Fruit fly (Drosophila melanogaster) whole organism, prepupa: Measurements from ENCODE around the gene ninaE.

Experiments
- Blimp-1 ChIP-seq: fragments of 200-800 bp; sonication (Bioruptor generic); optimal IDR thresholded peaks from 3 replicates; lab custom pipeline; 2017; ENCODE audit warnings: missing biosample characterization, missing genetic modification characterization, mild to moderate bottlenecking, moderate library complexity, missing genetic modification reagents
- CG10631 ChIP-seq: fragments of 200-800 bp; sonication (Bioruptor generic); optimal IDR thresholded peaks from 2 replicates; lab custom pipeline; 2016; ENCODE audit warnings: missing biosample characterization, missing genetic modification characterization
- CG10669 ChIP-seq: fragments of 200-800 bp; sonication (Bioruptor generic); optimal IDR thresholded peaks from 3 replicates; lab custom pipeline; 2018; ENCODE audit warnings: missing biosample characterization, mild to moderate bottlenecking, missing genetic modification characterization, moderate library complexity
- CG11762 ChIP-seq: fragments of 200-800 bp; sonication (Bioruptor generic); optimal IDR thresholded peaks from 3 replicates; lab custom pipeline; 2016; ENCODE audit warnings: missing biosample characterization, missing genetic modification characterization; ENCODE audit not compliant: insufficient read depth
- CG11902 ChIP-seq: fragments of 200-800 bp; sonication (Bioruptor generic); optimal IDR thresholded peaks from 3 replicates; lab custom pipeline; 2016; ENCODE audit warnings: missing biosample characterization, missing genetic modification characterization
- CG15336 ChIP-seq: fragments of 200-800 bp; sonication (Bioruptor generic); IDR thresholded peaks from 2 replicates; pipeline ENCODE4 v1.3.6; 2022; ENCODE audit warnings: missing biosample characterization, missing genetic modification characterization
- CG1621 ChIP-seq: fragments of 200-800 bp; sonication (Bioruptor generic); optimal IDR thresholded peaks from 3 replicates; lab custom pipeline; 2018; ENCODE audit warnings: missing biosample characterization, mild to moderate bottlenecking, missing genetic modification characterization
- CG31627 ChIP-seq: fragments of 200-800 bp; sonication (Bioruptor generic); optimal IDR thresholded peaks from 3 replicates; lab custom pipeline; 2016; ENCODE audit warnings: missing biosample characterization, missing genetic modification characterization
- CG32006 ChIP-seq: fragments of 200-800 bp; sonication (Bioruptor generic); optimal IDR thresholded peaks from 3 replicates; lab custom pipeline; 2017; ENCODE audit warnings: missing biosample characterization, mild to moderate bottlenecking, missing genetic modification characterization
- CG34406 ChIP-seq: fragments of 200-800 bp; sonication (Bioruptor generic); optimal IDR thresholded peaks from 3 replicates; lab custom pipeline; 2016; ENCODE audit warnings: missing biosample characterization, missing genetic modification characterization
- CG3919 ChIP-seq: fragments of 200-800 bp; sonication (Bioruptor generic); optimal IDR thresholded peaks from 3 replicates; lab custom pipeline; 2016; ENCODE audit warnings: missing biosample characterization, missing genetic modification characterization
- CG6163 ChIP-seq: fragments of 200-800 bp; sonication (Bioruptor generic); IDR thresholded peaks from 3 replicates; pipeline ENCODE4 v1.3.6; 2022; ENCODE audit warnings: missing biosample characterization, missing genetic modification characterization
- CG6808 ChIP-seq: fragments of 200-800 bp; sonication (Bioruptor generic); optimal IDR thresholded peaks from 3 replicates; lab custom pipeline; 2017; ENCODE audit warnings: missing biosample characterization, missing genetic modification characterization, mild to moderate bottlenecking, moderate library complexity, missing genetic modification reagents
- CG6854 ChIP-seq: fragments of 200-800 bp; sonication (Bioruptor generic); optimal IDR thresholded peaks from 2 replicates; lab custom pipeline; 2017; ENCODE audit warnings: missing biosample characterization, mild to moderate bottlenecking, missing genetic modification characterization
- CG7368 ChIP-seq: fragments of 200-800 bp; sonication (Bioruptor generic); optimal IDR thresholded peaks from 3 replicates; lab custom pipeline; 2016; ENCODE audit warnings: missing biosample characterization, missing genetic modification characterization
- CG8119 ChIP-seq: fragments of 200-800 bp; sonication (Bioruptor generic); IDR thresholded peaks from 3 replicates; pipeline ENCODE4 v1.3.6; 2022; ENCODE audit warnings: missing biosample characterization, missing genetic modification characterization
- CG8319 ChIP-seq: fragments of 200-800 bp; sonication (Bioruptor generic); optimal IDR thresholded peaks from 3 replicates; lab custom pipeline; 2016; ENCODE audit warnings: missing biosample characterization, missing genetic modification characterization
- CG8632 ChIP-seq: fragments of 200-800 bp; sonication (Bioruptor generic); optimal IDR thresholded peaks from 3 replicates; lab custom pipeline; 2016; ENCODE audit warnings: missing biosample characterization, missing genetic modification characterization
- Eip75B ChIP-seq: fragments of 200-800 bp; sonication (Bioruptor generic); optimal IDR thresholded peaks from 3 replicates; lab custom pipeline; 2016; ENCODE audit warnings: missing biosample characterization, missing genetic modification characterization
- Eip78C ChIP-seq: fragments of 200-800 bp; sonication (Bioruptor generic); peaks from one replicate; lab custom pipeline; 2016; ENCODE audit warnings: missing biosample characterization, missing genetic modification characterization
- Eip93F ChIP-seq: fragments of 200-800 bp; sonication (Bioruptor generic); optimal IDR thresholded peaks from 2 replicates; lab custom pipeline; 2016; ENCODE audit warnings: missing biosample characterization, mild to moderate bottlenecking, missing genetic modification characterization
- Ets21C ChIP-seq: fragments of 200-800 bp; sonication (Bioruptor generic); optimal IDR thresholded peaks from 3 replicates; lab custom pipeline; 2016; ENCODE audit warnings: missing biosample characterization, missing genetic modification characterization
- Ets96B ChIP-seq: fragments of 200-800 bp; optimal IDR thresholded peaks from 2 replicates; lab custom pipeline; 2019; ENCODE audit warnings: missing biosample characterization, mild to moderate bottlenecking, missing genetic modification characterization, moderate library complexity
- Gug ChIP-seq: fragments of 200-800 bp; sonication (Bioruptor generic); IDR thresholded peaks from 2 replicates; pipeline ENCODE4 v1.3.6; 2022; ENCODE audit warnings: missing biosample characterization, missing genetic modification characterization
- Hr39 ChIP-seq: fragments of 200-800 bp; sonication (Bioruptor generic); optimal IDR thresholded peaks from 2 replicates; lab custom pipeline; 2016; ENCODE audit warnings: missing biosample characterization, missing genetic modification characterization
- Hr4 ChIP-seq: fragments of 200-800 bp; sonication (Bioruptor generic); optimal IDR thresholded peaks from 3 replicates; lab custom pipeline; 2016; ENCODE audit warnings: missing biosample characterization, missing genetic modification characterization
- Met ChIP-seq: fragments of 200-800 bp; sonication (Bioruptor generic); optimal IDR thresholded peaks from 3 replicates; lab custom pipeline; 2016; ENCODE audit warnings: missing biosample characterization, missing genetic modification characterization
- OdsH ChIP-seq: fragments of 200-800 bp; sonication (Bioruptor generic); optimal IDR thresholded peaks from 3 replicates; lab custom pipeline; 2016; ENCODE audit warnings: missing biosample characterization, missing genetic modification characterization
- Sox14 ChIP-seq: fragments of 200-800 bp; sonication (Bioruptor generic); optimal IDR thresholded peaks from 3 replicates; lab custom pipeline; 2016; ENCODE audit warnings: missing biosample characterization, missing genetic modification characterization
- Sox15 ChIP-seq: fragments of 200-800 bp; sonication (Bioruptor generic); optimal IDR thresholded peaks from 3 replicates; lab custom pipeline; 2016; ENCODE audit warnings: missing biosample characterization, missing genetic modification characterization
- achi ChIP-seq: fragments of 200-800 bp; sonication (Bioruptor generic); optimal IDR thresholded peaks from 3 replicates; lab custom pipeline; 2016; ENCODE audit warnings: missing biosample characterization, missing genetic modification characterization
- acj6 ChIP-seq: fragments of 200-800 bp; sonication (Bioruptor generic); optimal IDR thresholded peaks from 3 replicates; lab custom pipeline; 2016; ENCODE audit warnings: missing biosample characterization, missing genetic modification characterization
- cyc ChIP-seq: fragments of 200-800 bp; sonication (Bioruptor generic); optimal IDR thresholded peaks from 3 replicates; lab custom pipeline; 2016; ENCODE audit warnings: missing biosample characterization, missing genetic modification characterization
- dac ChIP-seq: fragments of 200-800 bp; sonication (Bioruptor generic); optimal IDR thresholded peaks from 2 replicates; lab custom pipeline; 2017; ENCODE audit warnings: missing biosample characterization, mild to moderate bottlenecking, missing genetic modification characterization
- dsx ChIP-seq: fragments of 200-800 bp; optimal IDR thresholded peaks from 3 replicates; lab custom pipeline; 2019; ENCODE audit warnings: missing biosample characterization, mild to moderate bottlenecking, missing genetic modification characterization, moderate library complexity; ENCODE audit not compliant: poor library complexity, severe bottlenecking
- eg ChIP-seq: fragments of 200-800 bp; sonication (Bioruptor generic); IDR thresholded peaks from 3 replicates; pipeline ENCODE4 v1.3.6; 2022; ENCODE audit warnings: missing biosample characterization, missing genetic modification characterization
- fd59A ChIP-seq: fragments of 200-800 bp; sonication (Bioruptor generic); optimal IDR thresholded peaks from 2 replicates; lab custom pipeline; 2017; ENCODE audit warnings: missing biosample characterization, mild to moderate bottlenecking, missing genetic modification characterization, missing genetic modification reagents
- fkh ChIP-seq: fragments of 200-800 bp; sonication (Bioruptor generic); optimal IDR thresholded peaks from 3 replicates; lab custom pipeline; 2017; ENCODE audit warnings: missing biosample characterization, mild to moderate bottlenecking, missing genetic modification characterization, moderate library complexity
- lz ChIP-seq: fragments of 200-800 bp; sonication (Bioruptor generic); optimal IDR thresholded peaks from 3 replicates; lab custom pipeline; 2016; ENCODE audit warnings: missing biosample characterization, missing genetic modification characterization
- net ChIP-seq: fragments of 200-800 bp; sonication (Bioruptor generic); optimal IDR thresholded peaks from 3 replicates; lab custom pipeline; 2016; ENCODE audit warnings: missing biosample characterization, missing genetic modification characterization
- spab ChIP-seq: fragments of 200-800 bp; sonication (Bioruptor generic); optimal IDR thresholded peaks from 2 replicates; lab custom pipeline; 2017; ENCODE audit warnings: missing biosample characterization, mild to moderate bottlenecking, missing genetic modification characterization, missing genetic modification reagents
- ss ChIP-seq, 2 experiments: fragments of 200-800 bp; sonication (Bioruptor generic); optimal IDR thresholded peaks; 2 replicates in 1 of 2; 3 replicates in 1 of 2; lab custom pipeline; 2017 to 2018; ENCODE audit warnings: mild to moderate bottlenecking in 2 of 2, missing biosample characterization in 2 of 2, missing genetic modification characterization in 2 of 2, moderate library complexity in 1 of 2
- svp ChIP-seq: fragments of 200-800 bp; sonication (Bioruptor generic); peaks from one replicate; lab custom pipeline; 2016; ENCODE audit warnings: missing biosample characterization, missing genetic modification characterization
- topi ChIP-seq: fragments of 200-800 bp; sonication (Bioruptor generic); optimal IDR thresholded peaks from 3 replicates; lab custom pipeline; 2016; ENCODE audit warnings: missing biosample characterization, missing genetic modification characterization
- vri ChIP-seq: fragments of 200-800 bp; sonication (Bioruptor generic); optimal IDR thresholded peaks from 3 replicates; lab custom pipeline; 2016; ENCODE audit warnings: missing biosample characterization, mild to moderate bottlenecking, missing genetic modification characterization

Gene ninaE

dm6 chr3R:19859370-19860033 lies 28.5 kb downstream of the ninaE start (continued):
- no peak for TF ChIP-seq cyc (GFP tag; lab: Kevin White, UChicago)
- TF ChIP-seq CG32006 (GFP tag; lab: Kevin White, UChicago): no peak
- no peak for TF ChIP-seq CG7368 (GFP tag; lab: Kevin White, UChicago)
- no peak for TF ChIP-seq fd59A
- TF ChIP-seq Hr4 (GFP tag; lab: Kevin White, UChicago): no peak
- no peak for TF ChIP-seq Hr39 (GFP tag; lab: Kevin White, UChicago)
- TF ChIP-seq Eip78C (GFP tag; lab: Kevin White, UChicago): peak; percentile 76
- no peak for TF ChIP-seq CG6808 (GFP tag; lab: Kevin White, UChicago)
- TF ChIP-seq dac (GFP tag; lab: Kevin White, UChicago): no peak
- TF ChIP-seq CG15336 (GFP tag; lab: Robert Waterston, UW): no peak
- no peak for TF ChIP-seq OdsH (GFP tag; lab: Kevin White, UChicago)
- TF ChIP-seq Sox15 (GFP tag; lab: Kevin White, UChicago): no peak
- TF ChIP-seq spab (GFP tag; lab: Kevin White, UChicago): peak; percentile 29
- TF ChIP-seq svp: peak; percentile 90
- TF ChIP-seq CG1621 (tag; lab: Kevin White, UChicago): no peak
- no peak for TF ChIP-seq CG10669 (GFP tag; lab: Kevin White, UChicago)
- no peak for TF ChIP-seq CG11762
- no peak for TF ChIP-seq acj6 (GFP tag; lab: Kevin White, UChicago)
- no peak for TF ChIP-seq dsx (GFP tag; lab: Kevin White, UChicago)
- no peak for TF ChIP-seq fkh
- TF ChIP-seq net (GFP tag; lab: Kevin White, UChicago): no peak
- peak; percentile 6 for TF ChIP-seq CG31627 (GFP tag; lab: Kevin White, UChicago)
- TF ChIP-seq CG6163: no peak
- TF ChIP-seq CG8119: no peak
- no peak for TF ChIP-seq Gug (GFP tag; lab: Robert Waterston, UW)
- TF ChIP-seq lz (GFP tag; lab: Kevin White, UChicago): peak; percentile 8

- TF ChIP-seq CG10669 (GFP tag; lab: Kevin White, UChicago) (no peak), CG34406 (GFP tag; lab: Kevin White, UChicago) (no peak), CG11902 (GFP tag; lab: Kevin White, UChicago) (no peak), ss (GFP tag; optimal IDR thresholded peaks at IDR 0.05; lab: Kevin White, UChicago) (no peak), CG6163 (no peak), CG1621 (tag; lab: Kevin White, UChicago) (no peak), Gug (GFP tag; lab: Robert Waterston, UW) (no peak), Met (GFP tag; lab: Kevin White, UChicago) (no peak), achi (GFP tag; lab: Kevin White, UChicago) (no peak), Eip75B (GFP tag; lab: Kevin White, UChicago) (no peak), CG15336 (GFP tag; lab: Robert Waterston, UW) (no peak)
These were observed 29.1 kb downstream of the ninaE start for dm6 chr3R:19858944-19859343.

- TF ChIP-seq Eip93F (peak; percentile 59), fkh (peak; percentile 85), net (GFP tag; lab: Kevin White, UChicago) (no peak), CG6854 (GFP tag; lab: Kevin White, UChicago) (peak; percentile 17), CG10631 (no peak), Eip75B (GFP tag; lab: Kevin White, UChicago) (no peak), CG32006 (GFP tag; lab: Kevin White, UChicago) (no peak), Eip78C (GFP tag; lab: Kevin White, UChicago) (no peak), ss (GFP tag; optimal IDR thresholded peaks at IDR 0.05; lab: Kevin White, UChicago) (no peak), dac (GFP tag; lab: Kevin White, UChicago) (no peak), CG6808 (GFP tag; lab: Kevin White, UChicago) (no peak), CG34406 (GFP tag; lab: Kevin White, UChicago) (no peak), topi (GFP tag; lab: Kevin White, UChicago) (peak; percentile 18), Ets21C (no peak), CG3919 (GFP tag; lab: Kevin White, UChicago) (no peak), CG8319 (GFP tag; lab: Kevin White, UChicago) (no peak), Sox14 (no peak), Gug (GFP tag; lab: Robert Waterston, UW) (no peak), Met (GFP tag; lab: Kevin White, UChicago) (peak; percentile 25), eg (GFP tag; lab: Robert Waterston, UW) (no peak), vri (GFP tag; lab: Kevin White, UChicago) (peak; percentile 81), CG8632 (GFP tag; lab: Kevin White, UChicago) (no peak), Ets96B (tag; lab: Kevin White, UChicago) (no peak), svp (peak; percentile 73), Blimp-1 (GFP tag; lab: Kevin White, UChicago) (peak; percentile 4), CG8119 (no peak)
These were observed 29.9 kb downstream of the ninaE start for dm6 chr3R:19858017-19858659.
